Fruit fly (Drosophila melanogaster): ENCODE measurements around the gene p.

The p gene

dm6 chr3R:8718356-8718755 is 47.9 kb upstream of the p start, which contains the start of gene Cks85A:
Gene Cks85A, minus strand, starts transcription at chr3R:8718456.
- TF ChIP-seq Rel (GFP tag; optimal IDR thresholded peaks at IDR 0.05) = no peak
- TF ChIP-seq Rel (tag; optimal IDR thresholded peaks at IDR 0.05) = peak; percentile 25
- no peak for TF ChIP-seq br (GFP tag; optimal IDR thresholded peaks at IDR 0.05)

DNA sequence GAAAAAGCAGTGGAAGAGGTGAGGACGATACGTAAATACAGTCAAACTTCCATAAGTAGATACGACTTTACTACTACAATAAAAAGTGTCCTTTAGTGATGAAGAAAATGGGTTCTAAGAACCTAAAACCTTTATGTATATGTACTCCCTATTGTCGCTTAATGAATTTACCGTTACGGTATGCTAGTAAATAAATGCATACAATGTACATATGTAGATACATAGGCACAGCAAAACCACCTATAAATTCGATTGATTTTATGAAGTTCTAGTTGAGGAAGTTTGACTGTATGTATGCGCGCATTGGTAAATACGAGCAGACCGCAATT is 46.0 kb upstream of the p start:
- TF ChIP-seq dsf (GFP tag; optimal IDR thresholded peaks at IDR 0.05; ENCODE audit: borderline replicate concordance) = no peak
- no peak for TF ChIP-seq jim (GFP tag; optimal IDR thresholded peaks at IDR 0.05)
- TF ChIP-seq Sp1 (GFP tag; optimal IDR thresholded peaks at IDR 0.05) = no peak
- peak; percentile 10 for TF ChIP-seq ey (GFP tag; optimal IDR thresholded peaks at IDR 0.05)
- TF ChIP-seq OdsH (GFP tag; optimal IDR thresholded peaks at IDR 0.05) = peak; percentile 6
- TF ChIP-seq CG9705 (GFP tag; optimal IDR thresholded peaks at IDR 0.05) = no peak
- TF ChIP-seq Myc (optimal IDR thresholded peaks at IDR 0.05) = no peak
- no peak for TF ChIP-seq psq (GFP tag; optimal IDR thresholded peaks at IDR 0.05)
- no peak for TF ChIP-seq br (GFP tag; optimal IDR thresholded peaks at IDR 0.05)
- no peak for TF ChIP-seq N (GFP tag; optimal IDR thresholded peaks at IDR 0.05)

- TF ChIP-seq Abd-B (GFP tag; optimal IDR thresholded peaks at IDR 0.05) = no peak
- no peak for TF ChIP-seq Hr83 (GFP tag; optimal IDR thresholded peaks at IDR 0.05; ENCODE audit: poor library complexity, severe bottlenecking)
- peak; percentile 2 for TF ChIP-seq psq (GFP tag; optimal IDR thresholded peaks at IDR 0.05)
- no peak for TF ChIP-seq GATAd (GFP tag; optimal IDR thresholded peaks at IDR 0.05)
- TF ChIP-seq Dfd (GFP tag; optimal IDR thresholded peaks at IDR 0.05) = no peak
- no peak for TF ChIP-seq CG9705 (GFP tag; optimal IDR thresholded peaks at IDR 0.05)
- TF ChIP-seq Rel (GFP tag; optimal IDR thresholded peaks at IDR 0.05) = no peak
- TF ChIP-seq Rel (tag; optimal IDR thresholded peaks at IDR 0.05) = peak; percentile 58
- TF ChIP-seq pan (optimal IDR thresholded peaks at IDR 0.05) = no peak
- TF ChIP-seq rgr (GFP tag; optimal IDR thresholded peaks at IDR 0.05) = peak; percentile 1
Observed at dm6 chr3R:8715851-8716550, 45.5 kb upstream of the p start, which contains the start of gene TMEM216. Gene TMEM216, plus strand, starts transcription at chr3R:8716243.

DNA sequence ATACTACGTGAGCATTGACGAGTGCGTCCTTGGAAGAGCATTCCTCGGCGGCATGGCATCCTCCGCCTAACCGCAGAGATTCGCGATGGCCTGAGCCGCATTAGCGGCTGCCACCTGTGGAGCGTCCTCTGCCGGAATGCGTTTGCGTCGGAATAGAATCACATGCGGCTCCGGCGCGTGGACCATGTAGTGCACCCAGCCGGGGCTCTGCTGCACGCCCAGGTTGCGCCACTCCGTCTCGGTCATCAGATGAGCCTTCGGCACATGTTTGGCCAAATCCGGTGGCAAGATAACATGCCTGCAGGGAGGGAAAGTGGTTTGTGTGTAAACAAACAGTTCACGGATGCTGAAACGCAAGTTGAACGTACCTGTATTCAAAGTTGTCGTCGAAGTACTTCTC is 44.9 kb upstream of the p start:
- TF ChIP-seq h (GFP tag; optimal IDR thresholded peaks at IDR 0.05) (no peak), foxo (GFP tag; optimal IDR thresholded peaks at IDR 0.05) (no peak), fru (GFP tag; optimal IDR thresholded peaks at IDR 0.05) (no peak), CG32264 (GFP tag; optimal IDR thresholded peaks at IDR 0.05) (no peak), Mio (GFP tag; optimal IDR thresholded peaks at IDR 0.05) (no peak), woc (GFP tag; optimal IDR thresholded peaks at IDR 0.05) (no peak), OdsH (GFP tag; optimal IDR thresholded peaks at IDR 0.05) (no peak), CrebA (GFP tag; optimal IDR thresholded peaks at IDR 0.05; ENCODE audit: borderline replicate concordance) (no peak)

DNA sequence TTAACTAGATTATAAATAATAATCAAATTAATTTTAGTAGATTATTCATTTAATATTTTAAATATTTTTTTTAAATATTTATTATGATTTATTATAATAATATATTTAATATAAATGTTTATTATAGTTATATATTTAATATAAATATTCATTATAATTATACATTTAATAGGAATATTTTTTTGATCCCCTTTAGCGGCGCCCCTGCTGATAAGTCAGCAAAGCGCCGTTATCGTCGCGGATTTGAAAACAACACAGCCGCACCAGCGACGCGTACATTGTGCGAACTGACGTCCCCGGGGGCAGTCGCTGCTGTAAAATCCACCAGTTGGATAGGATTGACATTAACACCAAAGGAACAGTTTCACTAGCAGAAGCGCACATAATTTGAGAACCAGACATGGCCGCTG is 42.2 kb upstream of the p start, which contains the start of gene CG8112:
TSS of gene CG8112 (plus strand) at position 212 of the 410 bp plus-strand sequence.
- TF ChIP-seq CrebA (GFP tag; optimal IDR thresholded peaks at IDR 0.05; ENCODE audit: borderline replicate concordance) (no peak), dmrt93B (GFP tag; optimal IDR thresholded peaks at IDR 0.05) (peak; percentile 19), foxo (GFP tag; optimal IDR thresholded peaks at IDR 0.05) (peak in 1 of 2 experiments; percentile 42), Hr83 (GFP tag; optimal IDR thresholded peaks at IDR 0.05; ENCODE audit: poor library complexity, severe bottlenecking) (no peak), HLH106 (tag; optimal IDR thresholded peaks at IDR 0.05) (peak; percentile 39), sage (GFP tag; optimal IDR thresholded peaks at IDR 0.05) (peak; percentile 21), fru (GFP tag; optimal IDR thresholded peaks at IDR 0.05) (peak; percentile 9), Dif (GFP tag; optimal IDR thresholded peaks at IDR 0.05; ENCODE audit: partially characterized antibody) (peak; percentile 5), Myc (optimal IDR thresholded peaks at IDR 0.05) (no peak), tai (GFP tag; optimal IDR thresholded peaks at IDR 0.05) (no peak), rgr (GFP tag; optimal IDR thresholded peaks at IDR 0.05) (peak; percentile 33), lola (GFP tag; optimal IDR thresholded peaks at IDR 0.05) (no peak), Sp1 (GFP tag; optimal IDR thresholded peaks at IDR 0.05) (peak; percentile 52), psq (GFP tag; optimal IDR thresholded peaks at IDR 0.05) (peak; percentile 49), sv (GFP tag; optimal IDR thresholded peaks at IDR 0.05) (no peak), Rel (GFP tag; optimal IDR thresholded peaks at IDR 0.05) (no peak), Rel (tag; optimal IDR thresholded peaks at IDR 0.05) (peak; percentile 9)
